Worm (Caenorhabditis elegans) whole organism, L1 larva: ENCODE results near the gene T16A1.4.
A peak's percentile ranks its signal among the peaks of the same experiment; 100 is the strongest.

Experiments used
- C04F5.9 ChIP-seq: sonication (generic microtip); optimal IDR thresholded peaks from 2 replicates; lab custom pipeline; 2016; ENCODE audit warnings: missing genetic modification characterization, missing compliant biosample characterization
- C16A3.4 ChIP-seq: fragments of 150-350 bp; optimal IDR thresholded peaks from 2 replicates; lab custom pipeline; 2014; ENCODE audit warnings: missing biosample characterization, missing genetic modification characterization
- aha-1 ChIP-seq: fragments of 150-350 bp; optimal IDR thresholded peaks from 2 replicates; lab custom pipeline; 2014; ENCODE audit warnings: missing biosample characterization, missing genetic modification characterization
- ceh-8 ChIP-seq: fragments of 200-800 bp; sonication (Bioruptor generic); optimal IDR thresholded peaks from 2 replicates; lab custom pipeline; 2018; ENCODE audit warnings: mild to moderate bottlenecking, missing genetic modification characterization, moderate library complexity, missing compliant biosample characterization
- ceh-82 ChIP-seq, 3 experiments: fragments of 150-350 bp in 1 of 3; sonication (generic microtip) in 2 of 3; optimal IDR thresholded peaks; 2 replicates each; lab custom pipeline; 2014 to 2017; ENCODE audit warnings: missing biosample characterization in 3 of 3, missing genetic modification characterization in 3 of 3
- ces-1 ChIP-seq: fragments of 150-350 bp; optimal IDR thresholded peaks from 2 replicates; lab custom pipeline; 2014; ENCODE audit warnings: missing biosample characterization, missing genetic modification reagents, missing genetic modification characterization
- efl-1 ChIP-seq, 4 experiments: fragments of 150-350 bp; optimal IDR thresholded peaks in 3 of 4; peaks in 1 of 4; 1 replicate in 1 of 4; 2 replicates in 3 of 4; lab custom pipeline; 2014; ENCODE audit warnings: missing biosample characterization in 2 of 4, missing genetic modification characterization in 2 of 4, missing genetic modification reagents in 2 of 4
- efl-3 ChIP-seq: fragments of 200-800 bp; sonication (Bioruptor generic); optimal IDR thresholded peaks from 2 replicates; lab custom pipeline; 2018; ENCODE audit warnings: mild to moderate bottlenecking, missing genetic modification characterization, missing compliant biosample characterization
- egl-13 ChIP-seq: sonication (generic microtip); optimal IDR thresholded peaks from 2 replicates; lab custom pipeline; 2016; ENCODE audit warnings: missing genotype, missing genetic modification reagents, missing genetic modification characterization, missing compliant biosample characterization
- elt-2 ChIP-seq: sonication (generic microtip); optimal IDR thresholded peaks from 2 replicates; lab custom pipeline; 2016; ENCODE audit warnings: missing genetic modification characterization, mild to moderate bottlenecking, inconsistent platforms, missing compliant biosample characterization, missing genetic modification reagents
- elt-3 ChIP-seq, 6 experiments: fragments of 150-350 bp in 1 of 6; sonication (generic microtip); optimal IDR thresholded peaks; 2 replicates each; lab custom pipeline; 2017 to 2018; ENCODE audit warnings: missing biosample characterization in 6 of 6, missing genetic modification characterization in 6 of 6, inconsistent platforms in 1 of 6
- ets-5 ChIP-seq: fragments of 200-800 bp; sonication (Bioruptor generic); IDR thresholded peaks from 2 replicates; pipeline ENCODE4 v1.3.6; 2022; ENCODE audit warnings: missing genetic modification characterization, missing compliant biosample characterization
- fkh-4 ChIP-seq: sonication (generic microtip); optimal IDR thresholded peaks from 2 replicates; lab custom pipeline; 2016; ENCODE audit warnings: missing compliant biosample characterization, missing genetic modification characterization, borderline replicate concordance
- fos-1 ChIP-seq: fragments of 150-350 bp; optimal IDR thresholded peaks from 2 replicates; lab custom pipeline; 2014; ENCODE audit warnings: missing biosample characterization, missing genetic modification characterization
- hlh-17 ChIP-seq: fragments of 200-800 bp; sonication (Bioruptor generic); optimal IDR thresholded peaks from 2 replicates; lab custom pipeline; 2018; ENCODE audit warnings: missing genetic modification characterization, mild to moderate bottlenecking, missing compliant biosample characterization, moderate library complexity, borderline replicate concordance
- hlh-4 ChIP-seq: sonication (generic microtip); optimal IDR thresholded peaks from 2 replicates; lab custom pipeline; 2016; ENCODE audit warnings: mild to moderate bottlenecking, missing genetic modification characterization, missing compliant biosample characterization
- lin-13 ChIP-seq: fragments of 150-350 bp; optimal IDR thresholded peaks from 2 replicates; lab custom pipeline; 2014; ENCODE audit warnings: missing biosample characterization, missing genetic modification reagents, missing genetic modification characterization
- lin-14 ChIP-seq: fragments of 200-800 bp; sonication (Bioruptor generic); optimal IDR thresholded peaks from 2 replicates; lab custom pipeline; 2018; ENCODE audit warnings: mild to moderate bottlenecking, missing genetic modification characterization, moderate library complexity, missing compliant biosample characterization
- lin-15B ChIP-seq: fragments of 150-350 bp; sonication (generic microtip); optimal IDR thresholded peaks from 3 replicates; lab custom pipeline; 2014; ENCODE audit warnings: missing biosample characterization, missing genetic modification characterization
- lin-35 ChIP-seq, 2 experiments: fragments of 150-350 bp; optimal IDR thresholded peaks; 2 replicates each; lab custom pipeline; 2014; ENCODE audit warnings: missing biosample characterization in 2 of 2, missing genetic modification characterization in 2 of 2, missing genetic modification reagents in 2 of 2
- mab-9 ChIP-seq: fragments of 200-800 bp; sonication (Bioruptor generic); IDR thresholded peaks from 2 replicates; pipeline ENCODE4 v1.3.6; 2022; ENCODE audit warnings: missing genetic modification reagents, missing genetic modification characterization, missing compliant biosample characterization
- mef-2 ChIP-seq: fragments of 150-350 bp; optimal IDR thresholded peaks from 2 replicates; lab custom pipeline; 2014; ENCODE audit warnings: missing biosample characterization, missing genetic modification characterization
- nhr-12 ChIP-seq: sonication (generic microtip); optimal IDR thresholded peaks from 2 replicates; lab custom pipeline; 2017; ENCODE audit warnings: missing biosample characterization, missing genetic modification characterization
- nhr-237 ChIP-seq: fragments of 150-350 bp; optimal IDR thresholded peaks from 2 replicates; lab custom pipeline; 2014; ENCODE audit warnings: missing biosample characterization, missing genetic modification characterization
- nhr-28 ChIP-seq: fragments of 150-350 bp; optimal IDR thresholded peaks from 2 replicates; lab custom pipeline; 2014; ENCODE audit warnings: missing biosample characterization, missing genetic modification characterization
- nhr-85 ChIP-seq: sonication (generic microtip); peaks from one replicate; lab custom pipeline; 2016; ENCODE audit warnings: missing genetic modification characterization, inconsistent platforms, missing compliant biosample characterization
- pag-3 ChIP-seq: sonication (generic microtip); optimal IDR thresholded peaks from 2 replicates; lab custom pipeline; 2017; ENCODE audit warnings: missing genetic modification characterization, mild to moderate bottlenecking, missing compliant biosample characterization, antibody characterized with exemption, borderline replicate concordance; ENCODE audit not compliant: insufficient read depth
- pqm-1 ChIP-seq: sonication (generic microtip); optimal IDR thresholded peaks from 3 replicates; lab custom pipeline; 2017; ENCODE audit warnings: missing biosample characterization, missing genetic modification characterization
- rnt-1 ChIP-seq: sonication (generic microtip); optimal IDR thresholded peaks from 2 replicates; lab custom pipeline; 2016; ENCODE audit warnings: mild to moderate bottlenecking, missing genetic modification characterization, moderate library complexity, missing compliant biosample characterization
- skn-1 ChIP-seq: fragments of 150-350 bp; optimal IDR thresholded peaks from 2 replicates; lab custom pipeline; 2014; ENCODE audit warnings: missing biosample characterization, missing genetic modification characterization
- snu-23 ChIP-seq: sonication (generic microtip); optimal IDR thresholded peaks from 2 replicates; lab custom pipeline; 2016; ENCODE audit warnings: missing genetic modification characterization, missing compliant biosample characterization
- sptf-1 ChIP-seq: fragments of 150-350 bp; optimal IDR thresholded peaks from 2 replicates; lab custom pipeline; 2014; ENCODE audit warnings: missing biosample characterization, missing genetic modification characterization
- sup-37 ChIP-seq: fragments of 200-800 bp; sonication (Bioruptor generic); optimal IDR thresholded peaks from 2 replicates; lab custom pipeline; 2018; ENCODE audit warnings: mild to moderate bottlenecking, missing genetic modification characterization, missing compliant biosample characterization
- swsn-7 ChIP-seq: sonication (generic microtip); optimal IDR thresholded peaks from 2 replicates; lab custom pipeline; 2016; ENCODE audit warnings: missing genetic modification characterization, missing compliant biosample characterization
- tlp-1 ChIP-seq: fragments of 150-350 bp; optimal IDR thresholded peaks from 2 replicates; lab custom pipeline; 2014; ENCODE audit warnings: missing biosample characterization, missing genetic modification characterization
- unc-30 ChIP-seq: sonication (generic microtip); optimal IDR thresholded peaks from 2 replicates; lab custom pipeline; 2017; ENCODE audit warnings: missing biosample characterization, missing genetic modification characterization
- unc-62 ChIP-seq: fragments of 150-350 bp; optimal IDR thresholded peaks from 2 replicates; lab custom pipeline; 2014; ENCODE audit warnings: missing biosample characterization, missing genetic modification reagents, missing genetic modification characterization
- unc-98 ChIP-seq: fragments of 200-800 bp; sonication (Bioruptor generic); IDR thresholded peaks from 2 replicates; pipeline ENCODE4 v1.3.6; 2022; ENCODE audit warnings: missing genetic modification characterization, missing compliant biosample characterization
- vab-15 ChIP-seq: sonication (generic microtip); optimal IDR thresholded peaks from 2 replicates; lab custom pipeline; 2017; ENCODE audit warnings: missing genotype, mild to moderate bottlenecking, missing genetic modification characterization, missing compliant biosample characterization
- zag-1 ChIP-seq: fragments of 150-350 bp; optimal IDR thresholded peaks from 2 replicates; lab custom pipeline; 2014; ENCODE audit warnings: missing biosample characterization, missing genetic modification characterization

The T16A1.4 gene

DNA sequence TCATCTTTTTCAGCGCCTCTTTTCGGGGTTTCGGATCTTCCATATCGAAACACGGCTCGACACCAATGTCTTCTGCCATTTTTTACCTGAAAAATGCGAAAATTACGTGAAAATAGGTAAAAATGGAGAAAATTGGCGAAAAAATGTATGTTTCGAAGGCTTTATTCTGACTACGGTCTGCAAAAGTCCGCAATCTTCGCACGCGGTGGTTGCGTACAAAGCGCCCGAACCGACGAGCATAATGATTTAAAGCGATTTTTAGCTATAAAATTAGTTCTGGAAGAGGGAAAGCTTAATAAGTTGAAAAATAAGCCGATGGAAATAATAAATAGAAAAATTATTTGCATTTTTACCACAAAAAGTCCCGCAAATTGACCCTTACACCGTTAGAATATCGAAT, 22.4 kb upstream of the T16A1.4 start, which contains the start of gene F07E5.5 (continued):
- no peak for TF ChIP-seq pag-3 (tag; lab: Kevin White, UChicago)
- TF ChIP-seq egl-13 (tag; lab: Kevin White, UChicago), result no peak
- peak; percentile 61 to 77 for TF ChIP-seq lin-35 (GFP tag; optimal IDR thresholded peaks at IDR 0.05; lab: Kevin White, UChicago)
- TF ChIP-seq zag-1, result no peak
- TF ChIP-seq swsn-7, result peak; percentile 51
- peak; percentile 27 for TF ChIP-seq vab-15 (tag; lab: Kevin White, UChicago)
- TF ChIP-seq sup-37 (GFP tag; lab: Kevin White, UChicago), result no peak
- no peak for TF ChIP-seq aha-1
- no peak for TF ChIP-seq lin-14 (GFP tag; lab: Kevin White, UChicago)
- TF ChIP-seq unc-98 (GFP tag; lab: Robert Waterston, UW), result no peak
- TF ChIP-seq lin-15B (tag; lab: Kevin White, UChicago), result peak; percentile 41
- no peak for TF ChIP-seq fkh-4 (tag; lab: Kevin White, UChicago)
- TF ChIP-seq tlp-1 (tag; lab: Kevin White, UChicago), result no peak
- TF ChIP-seq rnt-1 (tag; lab: Kevin White, UChicago), result no peak
- no peak for TF ChIP-seq hlh-4 (tag; lab: Kevin White, UChicago)
- no peak for TF ChIP-seq ets-5 (GFP tag; lab: Robert Waterston, UW)
- TF ChIP-seq fos-1, result no peak
- no peak for TF ChIP-seq unc-62
- no peak for TF ChIP-seq unc-30
- no peak for TF ChIP-seq hlh-17 (GFP tag; lab: Kevin White, UChicago)
- no peak for TF ChIP-seq snu-23 (GFP tag; lab: Kevin White, UChicago)
- TF ChIP-seq nhr-85 (tag; lab: Kevin White, UChicago), result peak; percentile 68
- TF ChIP-seq sptf-1 (tag; lab: Kevin White, UChicago), result no peak
- no peak for TF ChIP-seq C04F5.9 (tag; lab: Kevin White, UChicago)
- TF ChIP-seq lin-13 (GFP tag; lab: Kevin White, UChicago), result peak; percentile 4
- TF ChIP-seq nhr-28 (tag; lab: Kevin White, UChicago), result no peak
- TF ChIP-seq nhr-12 (tag; lab: Kevin White, UChicago), result no peak
- TF ChIP-seq mef-2 (tag; lab: Kevin White, UChicago), result no peak
- TF ChIP-seq ceh-8 (GFP tag; lab: Kevin White, UChicago), result no peak
- TF ChIP-seq ces-1 (GFP tag; lab: Kevin White, UChicago), result no peak
- no peak for TF ChIP-seq mab-9 (GFP tag; lab: Robert Waterston, UW)
- peak; percentile 19 to 66 (median 64) for TF ChIP-seq ceh-82 (tag; optimal IDR thresholded peaks at IDR 0.05; lab: Kevin White, UChicago)
- peak; percentile 28 for TF ChIP-seq elt-2
- no peak for TF ChIP-seq efl-3
- TF ChIP-seq nhr-237 (tag; lab: Kevin White, UChicago), result no peak
- no peak for TF ChIP-seq elt-3 (tag; optimal IDR thresholded peaks at IDR 0.05; lab: Kevin White, UChicago)
- no peak for TF ChIP-seq pqm-1 (tag; lab: Kevin White, UChicago)
- TF ChIP-seq C16A3.4 (tag; lab: Kevin White, UChicago), result peak; percentile 46
- TF ChIP-seq skn-1 (tag; lab: Kevin White, UChicago), result peak; percentile 55

DNA sequence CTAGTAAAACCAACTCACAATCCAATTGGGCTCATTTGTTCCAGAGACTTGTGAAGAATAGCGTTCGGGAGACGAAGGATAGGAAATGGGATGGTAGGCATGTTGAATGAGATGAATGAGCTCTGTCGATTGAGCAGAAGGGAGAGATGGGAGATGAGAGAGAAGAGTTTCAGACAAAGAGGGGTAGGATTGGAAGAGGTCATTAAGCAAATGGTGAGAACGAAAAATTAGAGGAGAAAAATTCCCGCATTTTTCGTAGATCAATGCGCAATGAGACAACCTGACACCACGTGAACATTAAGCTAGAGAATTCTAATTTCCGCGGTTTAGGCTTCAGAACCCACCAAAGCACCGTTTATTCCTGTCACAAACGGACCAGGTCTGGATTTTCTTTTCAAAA, 17.4 kb upstream of the T16A1.4 start, which contains the start of gene F07E5.13:
Gene F07E5.13 (minus strand): TSS at position 101 of the 400 bp plus-strand sequence.
- TF ChIP-seq elt-2 (no peak), sup-37 (GFP tag; lab: Kevin White, UChicago) (no peak), egl-13 (tag; lab: Kevin White, UChicago) (no peak)

DNA sequence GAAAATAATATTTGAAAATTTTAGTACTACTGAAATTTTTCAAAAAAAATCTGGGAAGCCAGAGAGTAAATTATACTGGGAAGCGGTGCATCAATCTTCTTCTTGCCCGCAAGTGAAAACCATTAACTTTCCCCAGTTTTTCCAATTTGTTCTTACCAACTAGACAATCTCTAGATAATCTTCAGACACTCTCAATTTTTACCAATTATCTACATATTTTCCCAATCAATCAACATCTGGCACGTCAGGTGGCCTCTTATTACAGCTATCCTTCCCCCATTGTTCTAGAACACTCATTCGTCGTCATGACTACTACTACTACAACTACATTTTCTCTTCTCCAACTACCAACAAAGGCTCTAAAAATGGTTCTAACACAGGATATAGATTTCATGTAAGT, 16.9 kb upstream of the T16A1.4 start, which contains the start of gene fbxb-6:
Gene fbxb-6 (plus strand): TSS at position 301 of the 400 bp plus-strand sequence.
- TF ChIP-seq mab-9 (GFP tag; lab: Robert Waterston, UW) (no peak), efl-1 (optimal IDR thresholded peaks at IDR 0.05; lab: Kevin White, UChicago) (no peak), efl-1 (GFP tag; optimal IDR thresholded peaks at IDR 0.05 in 1 of 2; lab: Kevin White, UChicago) (peak in 1 of 2 experiments; percentile 68)
- TF ChIP-seq, all 84 proteins: peak for 1
